Worm (Caenorhabditis elegans): ENCODE measurements around the gene C44B11.4.

The C44B11.4 gene

ce11 chrIII:3185980-3186379 is 42.4 kb upstream of the C44B11.4 start, which contains the start of gene mks-1:
TSS of gene mks-1 (plus strand) at chrIII:3186280.
- TF ChIP-seq nhr-43 (tag; optimal IDR thresholded peaks at IDR 0.05; ENCODE audit: poor library complexity, severe bottlenecking) (no peak), aly-2 (tag; optimal IDR thresholded peaks at IDR 0.05) (no peak), mdl-1 (tag; optimal IDR thresholded peaks at IDR 0.05) (no peak), mml-1 (tag; optimal IDR thresholded peaks at IDR 0.05) (no peak), egl-5 (tag; optimal IDR thresholded peaks at IDR 0.05) (no peak)

DNA sequence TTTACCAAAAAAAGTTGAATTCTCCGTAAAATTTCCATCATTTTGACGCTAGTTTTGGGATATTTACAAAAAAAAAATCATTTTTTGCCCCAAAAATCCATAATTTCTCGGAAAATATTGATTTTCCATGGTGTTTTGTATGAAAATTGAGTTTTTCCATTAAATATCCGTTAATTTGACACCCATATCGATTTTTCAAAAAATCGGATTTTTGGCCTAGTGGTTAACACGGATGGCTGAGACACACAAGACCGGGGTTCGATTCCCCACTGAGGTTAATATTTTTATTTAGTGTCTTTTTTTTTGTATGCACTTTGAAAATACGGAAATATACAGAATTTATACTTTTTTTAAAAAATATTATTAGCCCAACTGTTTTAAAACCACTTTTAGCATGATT is 41.7 kb upstream of the C44B11.4 start:
- TF ChIP-seq ceh-9 (tag; optimal IDR thresholded peaks at IDR 0.05) (no peak), ceh-82 (tag; optimal IDR thresholded peaks at IDR 0.05) (no peak), nhr-11 (tag; optimal IDR thresholded peaks at IDR 0.05) (no peak), fkh-10 (GFP tag; optimal IDR thresholded peaks at IDR 0.05) (no peak), fos-1 (tag; optimal IDR thresholded peaks at IDR 0.05) (no peak), nhr-23 (tag; optimal IDR thresholded peaks at IDR 0.05) (no peak), ceh-28 (tag; optimal IDR thresholded peaks at IDR 0.05) (no peak), nhr-76 (tag; optimal IDR thresholded peaks at IDR 0.05) (no peak), elt-3 (tag; optimal IDR thresholded peaks at IDR 0.05) (no peak), daf-12 (tag; optimal IDR thresholded peaks at IDR 0.05) (no peak)

- TF ChIP-seq zag-1 (tag; optimal IDR thresholded peaks at IDR 0.05) (no peak), elt-1 (tag; optimal IDR thresholded peaks at IDR 0.05) (no peak), nhr-12 (tag; optimal IDR thresholded peaks at IDR 0.05) (no peak), nhr-67 (tag; optimal IDR thresholded peaks at IDR 0.05) (no peak), mdl-1 (tag; optimal IDR thresholded peaks at IDR 0.05) (no peak), nfya-1 (tag; optimal IDR thresholded peaks at IDR 0.05; ENCODE audit: insufficient read depth) (no peak), R02D3.7 (tag; optimal IDR thresholded peaks at IDR 0.05) (no peak), nhr-43 (tag; optimal IDR thresholded peaks at IDR 0.05; ENCODE audit: poor library complexity, severe bottlenecking) (no peak), elt-2 (tag; optimal IDR thresholded peaks at IDR 0.05) (no peak), fkh-10 (GFP tag; optimal IDR thresholded peaks at IDR 0.05) (no peak), pqm-1 (tag; optimal IDR thresholded peaks at IDR 0.05) (no peak), elt-3 (tag; optimal IDR thresholded peaks at IDR 0.05) (no peak), pha-4 (tag; optimal IDR thresholded peaks at IDR 0.05) (no peak), nhr-237 (tag; optimal IDR thresholded peaks at IDR 0.05) (no peak), ceh-9 (tag; optimal IDR thresholded peaks at IDR 0.05) (no peak), ztf-11 (tag; optimal IDR thresholded peaks at IDR 0.05) (no peak), ZK546.5 (tag; optimal IDR thresholded peaks at IDR 0.05) (no peak), tbx-2 (tag; optimal IDR thresholded peaks at IDR 0.05) (no peak)
Observed at ce11 chrIII:3183377-3183776, 39.8 kb upstream of the C44B11.4 start, which contains the start of gene lmtr-5. TSS of gene lmtr-5 (plus strand) at chrIII:3183677.

DNA sequence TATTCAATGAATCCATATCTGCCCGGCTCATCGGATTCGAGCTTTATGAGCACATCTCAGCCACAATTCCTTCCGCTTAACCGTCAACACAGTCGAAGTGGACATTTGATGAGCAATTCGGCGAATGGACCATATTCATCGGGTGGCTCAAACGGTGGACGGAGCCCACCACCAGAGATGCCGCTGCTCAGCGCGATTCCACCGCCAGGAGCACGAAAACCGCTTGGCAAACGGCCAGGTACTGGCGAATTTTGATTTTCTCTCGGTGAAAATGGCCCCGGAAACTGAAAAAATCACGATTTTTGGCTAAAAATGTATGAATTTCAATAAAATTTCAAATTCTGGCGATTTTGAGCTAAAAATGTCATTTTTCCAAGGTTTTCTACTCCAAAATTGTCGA is 36.3 kb upstream of the C44B11.4 start:
- TF ChIP-seq hmg-11 (tag; optimal IDR thresholded peaks at IDR 0.05) (no peak), aly-2 (tag; optimal IDR thresholded peaks at IDR 0.05) (no peak), skn-1 (tag; optimal IDR thresholded peaks at IDR 0.05) (no peak), nhr-11 (tag; optimal IDR thresholded peaks at IDR 0.05) (no peak), nhr-28 (tag; optimal IDR thresholded peaks at IDR 0.05) (no peak)

DNA sequence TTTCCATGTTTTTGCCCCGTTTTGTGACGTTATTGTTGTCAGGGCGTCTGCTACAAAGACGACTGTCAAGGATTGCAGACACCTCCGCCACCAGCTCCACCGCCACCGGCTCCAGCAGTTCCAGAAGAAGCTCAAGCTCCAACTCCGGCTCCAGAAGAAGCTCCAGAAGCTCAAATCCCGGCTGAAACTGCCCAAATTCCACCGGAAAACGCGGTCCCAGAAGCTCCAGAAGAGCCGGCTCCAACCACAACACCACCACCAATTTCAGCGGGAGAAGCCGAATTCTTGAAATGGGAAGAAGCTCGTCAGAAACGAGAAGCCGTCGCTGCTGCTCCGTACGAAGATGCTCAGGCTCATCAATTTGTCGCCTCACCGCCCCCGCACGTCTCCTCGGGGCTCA is 33.2 kb upstream of the C44B11.4 start:
- no peak for TF ChIP-seq ceh-28 (tag; optimal IDR thresholded peaks at IDR 0.05)
- TF ChIP-seq nhr-76 (tag; optimal IDR thresholded peaks at IDR 0.05): no peak
- no peak for TF ChIP-seq mml-1 (tag; optimal IDR thresholded peaks at IDR 0.05)
- no peak for TF ChIP-seq mdl-1 (tag; optimal IDR thresholded peaks at IDR 0.05)

DNA sequence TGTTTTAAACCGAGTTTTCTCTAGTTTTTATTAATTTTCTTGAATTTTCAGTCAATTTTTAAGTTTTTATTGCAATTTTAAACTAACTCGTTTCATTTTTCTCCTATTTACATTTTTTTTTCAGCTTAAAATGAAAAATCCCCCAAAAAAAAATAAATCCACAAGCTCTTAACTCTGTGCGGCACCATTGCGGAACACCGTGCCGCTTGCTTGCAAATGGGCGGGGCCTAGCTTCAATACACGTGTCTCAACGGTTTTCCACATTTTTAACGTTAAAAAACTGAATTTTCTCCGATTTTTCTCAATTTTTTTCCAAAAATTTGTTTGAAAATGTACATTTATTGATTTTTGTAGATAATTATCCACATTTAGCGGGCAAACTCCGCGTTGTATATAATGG is 31.4 kb upstream of the C44B11.4 start, which contains the start of gene R148.3:
TSS of gene R148.3 (plus strand) at position 347 of the 400 bp plus-strand sequence.
- no peak for TF ChIP-seq ceh-16 (tag; optimal IDR thresholded peaks at IDR 0.05)
- TF ChIP-seq lin-15B (tag; optimal IDR thresholded peaks at IDR 0.05): peak; percentile 10
- TF ChIP-seq skn-1 (tag; optimal IDR thresholded peaks at IDR 0.05): no peak
- no peak for TF ChIP-seq fos-1 (tag; optimal IDR thresholded peaks at IDR 0.05)
- no peak for TF ChIP-seq zag-1 (tag; optimal IDR thresholded peaks at IDR 0.05)
- no peak for TF ChIP-seq ztf-4 (tag; optimal IDR thresholded peaks at IDR 0.05)
- no peak for TF ChIP-seq ZK546.5 (tag; optimal IDR thresholded peaks at IDR 0.05)
- TF ChIP-seq nhr-11 (tag; optimal IDR thresholded peaks at IDR 0.05): no peak
- TF ChIP-seq nhr-23 (tag; optimal IDR thresholded peaks at IDR 0.05): no peak
- no peak for TF ChIP-seq snpc-4 (tag; optimal IDR thresholded peaks at IDR 0.05)
- no peak for TF ChIP-seq daf-12 (tag; optimal IDR thresholded peaks at IDR 0.05)
- TF ChIP-seq egl-27 (tag; optimal IDR thresholded peaks at IDR 0.05): no peak
- peak; percentile 38 for TF ChIP-seq ceh-28 (tag; optimal IDR thresholded peaks at IDR 0.05)
- no peak for TF ChIP-seq fkh-10 (GFP tag; optimal IDR thresholded peaks at IDR 0.05)
- TF ChIP-seq ztf-11 (tag; optimal IDR thresholded peaks at IDR 0.05): no peak
- TF ChIP-seq sea-2 (GFP tag; optimal IDR thresholded peaks at IDR 0.05): no peak
- no peak for TF ChIP-seq nhr-67 (tag; optimal IDR thresholded peaks at IDR 0.05)
- no peak for TF ChIP-seq ama-1 (optimal IDR thresholded peaks at IDR 0.05)
- TF ChIP-seq nhr-25 (tag; optimal IDR thresholded peaks at IDR 0.05): no peak
- no peak for TF ChIP-seq aly-2 (tag; optimal IDR thresholded peaks at IDR 0.05)
- TF ChIP-seq mdl-1 (tag; optimal IDR thresholded peaks at IDR 0.05): peak; percentile 54
- peak; percentile 30 for TF ChIP-seq lin-39 (tag; optimal IDR thresholded peaks at IDR 0.05)
- TF ChIP-seq nhr-76 (tag; optimal IDR thresholded peaks at IDR 0.05): no peak
- TF ChIP-seq pqm-1 (tag; optimal IDR thresholded peaks at IDR 0.05): no peak
- no peak for TF ChIP-seq elt-1 (tag; optimal IDR thresholded peaks at IDR 0.05)
- TF ChIP-seq unc-62 (GFP tag; optimal IDR thresholded peaks at IDR 0.05): no peak
- no peak for TF ChIP-seq ceh-9 (tag; optimal IDR thresholded peaks at IDR 0.05)
- no peak for TF ChIP-seq lsy-12 (tag; optimal IDR thresholded peaks at IDR 0.05)
